Worm (Caenorhabditis elegans) whole organism, mixed stage, embryonic: ENCODE results near the gene F10A3.17.

Experiments used
- blmp-1 ChIP-seq: fragments of 150-350 bp; optimal IDR thresholded peaks from 2 replicates; lab custom pipeline; 2014; ENCODE audit warnings: missing biosample characterization, missing genetic modification characterization
- ceh-83 ChIP-seq: fragments of 200-800 bp; sonication (Bioruptor generic); optimal IDR thresholded peaks from 2 replicates; lab custom pipeline; 2018; ENCODE audit warnings: mild to moderate bottlenecking, missing genetic modification characterization, missing compliant biosample characterization
- elt-1 ChIP-seq: sonication (generic microtip); optimal IDR thresholded peaks from 2 replicates; lab custom pipeline; 2017; ENCODE audit warnings: missing genetic modification characterization, mild to moderate bottlenecking, missing compliant biosample characterization, antibody characterized with exemption, moderate library complexity, borderline replicate concordance; ENCODE audit not compliant: insufficient read depth
- elt-3 ChIP-seq: fragments of 150-350 bp; optimal IDR thresholded peaks from 2 replicates; lab custom pipeline; 2014; ENCODE audit warnings: missing biosample characterization, missing genetic modification characterization
- nhr-237 ChIP-seq: fragments of 150-350 bp; optimal IDR thresholded peaks from 2 replicates; lab custom pipeline; 2014; ENCODE audit warnings: missing biosample characterization, missing genetic modification characterization
- nhr-76 ChIP-seq: sonication (generic microtip); optimal IDR thresholded peaks from 2 replicates; lab custom pipeline; 2017; ENCODE audit warnings: missing biosample characterization, missing genetic modification characterization

DNA sequence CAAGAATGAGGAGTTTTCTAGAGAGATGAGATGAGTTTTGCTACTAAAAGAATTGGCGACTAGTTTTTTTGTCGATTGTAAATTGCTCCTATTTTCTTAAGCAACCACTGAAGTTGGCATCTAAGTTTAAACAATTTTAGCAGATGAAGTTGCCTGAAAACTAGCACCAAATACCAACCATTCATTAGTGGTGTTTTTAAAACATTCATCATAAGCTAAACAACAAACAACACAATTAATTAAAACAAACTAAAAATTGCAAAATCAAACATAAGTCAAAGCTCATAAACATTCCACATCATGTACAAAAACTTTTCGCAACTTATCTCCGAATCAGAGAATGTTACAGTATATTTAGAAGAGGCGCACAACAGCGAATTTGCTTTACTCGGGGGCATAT lies 22.6 kb upstream of the F10A3.17 start, which contains the start of gene srz-13:
- TF ChIP-seq nhr-76 (tag; lab: Kevin White, UChicago) (no peak), elt-3 (no peak), blmp-1 (no peak), ceh-83 (GFP tag; lab: Kevin White, UChicago) (no peak), nhr-237 (tag; lab: Kevin White, UChicago) (no peak), elt-1 (tag; lab: Kevin White, UChicago) (no peak)
